Fruit fly (Drosophila melanogaster) whole organism, embryonic: ENCODE data around the gene CG7943.

Source experiments
- BtbVII ChIP-seq: fragments of 200-800 bp; sonication (Bioruptor generic); optimal IDR thresholded peaks from 3 replicates; lab custom pipeline; 2017; ENCODE audit warnings: missing biosample characterization, mild to moderate bottlenecking, missing genetic modification characterization
- CG10462 ChIP-seq: fragments of 200-800 bp; sonication (Bioruptor generic); optimal IDR thresholded peaks from 2 replicates; lab custom pipeline; 2016; ENCODE audit warnings: missing biosample characterization, missing genetic modification characterization
- CG10959 ChIP-seq: fragments of 200-800 bp; sonication (Bioruptor generic); IDR thresholded peaks from 2 replicates; pipeline ENCODE4 v1.3.6; 2022; ENCODE audit warnings: missing biosample characterization, missing genetic modification characterization
- CG11456 ChIP-seq: fragments of 200-800 bp; sonication (Bioruptor generic); IDR thresholded peaks from 3 replicates; pipeline ENCODE4 v1.3.6; 2022; ENCODE audit warnings: missing biosample characterization, missing genetic modification characterization
- CG11504 ChIP-seq: fragments of 200-800 bp; sonication (Bioruptor generic); optimal IDR thresholded peaks from 3 replicates; lab custom pipeline; 2019; ENCODE audit warnings: missing biosample characterization, mild to moderate bottlenecking, missing genetic modification characterization, moderate library complexity
- CG13424 ChIP-seq: fragments of 200-800 bp; sonication (Bioruptor generic); optimal IDR thresholded peaks from 2 replicates; lab custom pipeline; 2019; ENCODE audit warnings: missing biosample characterization, mild to moderate bottlenecking, missing genetic modification characterization, moderate library complexity
- CG13624 ChIP-seq: fragments of 200-800 bp; sonication (Bioruptor generic); optimal IDR thresholded peaks from 2 replicates; lab custom pipeline; 2016; ENCODE audit warnings: missing biosample characterization, missing genetic modification characterization
- CG2678 ChIP-seq: fragments of 200-800 bp; sonication (Bioruptor generic); optimal IDR thresholded peaks from 3 replicates; lab custom pipeline; 2019; ENCODE audit warnings: missing biosample characterization, mild to moderate bottlenecking, missing genetic modification characterization, moderate library complexity
- CG31224 ChIP-seq: fragments of 200-800 bp; sonication (Bioruptor generic); IDR thresholded peaks from 2 replicates; pipeline ENCODE4 v1.3.6; 2022; ENCODE audit warnings: missing biosample characterization, missing genetic modification characterization
- CG31441 ChIP-seq: fragments of 200-800 bp; sonication (Bioruptor generic); IDR thresholded peaks from 2 replicates; pipeline ENCODE4 v1.3.6; 2022; ENCODE audit warnings: missing biosample characterization, missing genetic modification characterization
- CG7963 ChIP-seq: fragments of 200-800 bp; sonication (Bioruptor generic); IDR thresholded peaks from 3 replicates; pipeline ENCODE4 v1.3.6; 2022; ENCODE audit warnings: missing biosample characterization, missing genetic modification characterization; ENCODE audit not compliant: partially characterized antibody
- CG9215 ChIP-seq: fragments of 200-800 bp; sonication (Bioruptor generic); IDR thresholded peaks from 2 replicates; pipeline ENCODE4 v1.3.6; 2022; ENCODE audit warnings: missing biosample characterization, missing genetic modification characterization
- CG9727 ChIP-seq: fragments of 200-800 bp; sonication (Bioruptor generic); optimal IDR thresholded peaks from 3 replicates; lab custom pipeline; 2017; ENCODE audit warnings: missing biosample characterization, mild to moderate bottlenecking, missing genetic modification characterization
- Dad ChIP-seq: fragments of 200-800 bp; sonication (Bioruptor generic); optimal IDR thresholded peaks from 3 replicates; lab custom pipeline; 2016; ENCODE audit warnings: missing biosample characterization, missing genetic modification characterization
- Dek ChIP-seq: fragments of 200-800 bp; sonication (Bioruptor generic); optimal IDR thresholded peaks from 3 replicates; lab custom pipeline; 2019; ENCODE audit warnings: missing biosample characterization, mild to moderate bottlenecking, missing genetic modification characterization, moderate library complexity
- Dip2 ChIP-seq: fragments of 200-800 bp; sonication (Bioruptor generic); IDR thresholded peaks from 2 replicates; pipeline ENCODE4 v1.3.6; 2022; ENCODE audit warnings: missing biosample characterization, missing genetic modification characterization
- Ets65A ChIP-seq: fragments of 200-800 bp; sonication (Bioruptor generic); peaks from one replicate; lab custom pipeline; 2016; ENCODE audit warnings: missing biosample characterization, missing genetic modification characterization
- GATAe ChIP-seq: fragments of 200-800 bp; sonication (Bioruptor generic); conservative IDR thresholded peaks from 2 replicates; pipeline ENCODE4 v1.3.6; 2022; ENCODE audit warnings: missing biosample characterization, missing genetic modification characterization
- HLH3B ChIP-seq: fragments of 200-800 bp; sonication (Bioruptor generic); IDR thresholded peaks from 2 replicates; pipeline ENCODE4 v1.3.6; 2022; ENCODE audit warnings: missing biosample characterization, missing genetic modification characterization
- Meics ChIP-seq: fragments of 200-800 bp; sonication (Bioruptor generic); optimal IDR thresholded peaks from 2 replicates; lab custom pipeline; 2017; ENCODE audit warnings: missing biosample characterization, mild to moderate bottlenecking, missing genetic modification characterization
- NC2β ChIP-seq: fragments of 200-800 bp; sonication (Bioruptor generic); optimal IDR thresholded peaks from 2 replicates; lab custom pipeline; 2016; ENCODE audit warnings: missing biosample characterization, missing genetic modification characterization
- Pdp1 ChIP-seq, 2 experiments: fragments of 200-800 bp; sonication (Bioruptor generic); optimal IDR thresholded peaks; 3 replicates each; lab custom pipeline; 2016; ENCODE audit warnings: missing biosample characterization in 2 of 2, missing genetic modification characterization in 2 of 2, mild to moderate bottlenecking in 1 of 2, moderate library complexity in 1 of 2
- Ptx1 ChIP-seq: fragments of 200-800 bp; sonication (Bioruptor generic); IDR thresholded peaks from 2 replicates; pipeline ENCODE4 v1.3.6; 2022; ENCODE audit warnings: missing biosample characterization, missing genetic modification characterization
- Sin3A ChIP-seq: fragments of >200 bp; optimal IDR thresholded peaks from 2 replicates; lab custom pipeline; 2018
- Ssrp ChIP-seq: fragments of 200-800 bp; sonication (Bioruptor generic); optimal IDR thresholded peaks from 2 replicates; lab custom pipeline; 2018; ENCODE audit warnings: missing biosample characterization, mild to moderate bottlenecking, missing genetic modification characterization, moderate library complexity
- Xrp1 ChIP-seq: fragments of 200-800 bp; sonication (Bioruptor generic); IDR thresholded peaks from 2 replicates; pipeline ENCODE4 v1.3.6; 2022; ENCODE audit warnings: missing biosample characterization, missing genetic modification characterization
- ac ChIP-seq: fragments of 200-800 bp; sonication (Bioruptor generic); optimal IDR thresholded peaks from 3 replicates; lab custom pipeline; 2017; ENCODE audit warnings: missing biosample characterization, mild to moderate bottlenecking, missing genetic modification characterization
- dmrt11E ChIP-seq: fragments of 200-800 bp; sonication (Bioruptor generic); optimal IDR thresholded peaks from 3 replicates; lab custom pipeline; 2018; ENCODE audit warnings: missing biosample characterization, mild to moderate bottlenecking, missing genetic modification characterization, moderate library complexity
- dysf ChIP-seq: fragments of 200-800 bp; sonication (Bioruptor generic); IDR thresholded peaks from 3 replicates; pipeline ENCODE4 v1.3.6; 2022; ENCODE audit warnings: missing biosample characterization, missing genetic modification characterization
- ewg ChIP-seq: fragments of 200-800 bp; sonication (Bioruptor generic); optimal IDR thresholded peaks from 3 replicates; lab custom pipeline; 2017; ENCODE audit warnings: mild to moderate bottlenecking, missing biosample characterization, missing genetic modification reagents, missing genetic modification characterization
- gem ChIP-seq: fragments of 200-800 bp; sonication (Bioruptor generic); optimal IDR thresholded peaks from 2 replicates; lab custom pipeline; 2019; ENCODE audit warnings: missing biosample characterization, mild to moderate bottlenecking, missing genetic modification characterization, moderate library complexity
- grau ChIP-seq: fragments of 200-800 bp; optimal IDR thresholded peaks from 3 replicates; lab custom pipeline; 2019; ENCODE audit warnings: missing biosample characterization, mild to moderate bottlenecking, missing genetic modification characterization, moderate library complexity
- kah ChIP-seq: fragments of 200-800 bp; sonication (Bioruptor generic); optimal IDR thresholded peaks from 2 replicates; lab custom pipeline; 2018; ENCODE audit warnings: missing biosample characterization, mild to moderate bottlenecking, missing genetic modification characterization
- lab ChIP-seq: fragments of 200-800 bp; sonication (Bioruptor generic); optimal IDR thresholded peaks from 3 replicates; lab custom pipeline; 2017; ENCODE audit warnings: missing biosample characterization, missing genetic modification characterization, mild to moderate bottlenecking, moderate library complexity, missing genetic modification reagents
- phol ChIP-seq: fragments of 200-800 bp; sonication (Bioruptor generic); optimal IDR thresholded peaks from 3 replicates; lab custom pipeline; 2018; ENCODE audit warnings: missing biosample characterization, mild to moderate bottlenecking, missing genetic modification characterization, moderate library complexity
- pzg ChIP-seq: fragments of 200-800 bp; sonication (Bioruptor generic); optimal IDR thresholded peaks from 3 replicates; lab custom pipeline; 2018; ENCODE audit warnings: missing biosample characterization, mild to moderate bottlenecking, missing genetic modification characterization, moderate library complexity
- row ChIP-seq: fragments of 200-800 bp; sonication (Bioruptor generic); IDR thresholded peaks from 3 replicates; pipeline ENCODE4 v1.3.6; 2022; ENCODE audit warnings: missing biosample characterization, missing genetic modification characterization
- salm ChIP-seq: fragments of 200-800 bp; sonication (Bioruptor generic); optimal IDR thresholded peaks from 2 replicates; lab custom pipeline; 2018; ENCODE audit warnings: missing biosample characterization, mild to moderate bottlenecking, missing genetic modification characterization
- sens ChIP-seq: fragments of 200-800 bp; sonication (Bioruptor generic); peaks from one replicate; lab custom pipeline; 2016; ENCODE audit warnings: missing biosample characterization, missing genetic modification characterization
- slou ChIP-seq: fragments of 200-800 bp; sonication (Bioruptor generic); optimal IDR thresholded peaks from 3 replicates; lab custom pipeline; 2016; ENCODE audit warnings: missing biosample characterization, missing genetic modification characterization
- ssp ChIP-seq: fragments of 200-800 bp; sonication (Bioruptor generic); IDR thresholded peaks from 2 replicates; pipeline ENCODE4 v1.3.6; 2022; ENCODE audit warnings: missing biosample characterization, missing genetic modification characterization
- tgo ChIP-seq: fragments of 200-800 bp; sonication (Bioruptor generic); IDR thresholded peaks from 3 replicates; pipeline ENCODE4 v1.3.6; 2022; ENCODE audit warnings: missing biosample characterization, missing genetic modification characterization
- tin ChIP-seq: fragments of 200-800 bp; sonication (Bioruptor generic); optimal IDR thresholded peaks from 3 replicates; lab custom pipeline; 2016; ENCODE audit warnings: missing biosample characterization, missing genetic modification characterization
- tll ChIP-seq, 2 experiments: fragments of 200-800 bp in 1 of 2; fragments of >200 bp in 1 of 2; sonication (Bioruptor generic) in 1 of 2; optimal IDR thresholded peaks; 2 replicates each; lab custom pipeline; 2017 to 2019; ENCODE audit warnings: missing biosample characterization in 2 of 2, missing genetic modification characterization in 2 of 2, mild to moderate bottlenecking in 1 of 2, moderate library complexity in 1 of 2
- tx ChIP-seq: fragments of 200-800 bp; sonication (Bioruptor generic); optimal IDR thresholded peaks from 2 replicates; lab custom pipeline; 2016; ENCODE audit warnings: missing biosample characterization, missing genetic modification characterization
- unpg ChIP-seq: fragments of 200-800 bp; sonication (Bioruptor generic); optimal IDR thresholded peaks from 3 replicates; lab custom pipeline; 2018; ENCODE audit warnings: missing biosample characterization, mild to moderate bottlenecking, missing genetic modification characterization, moderate library complexity
- zfh2 ChIP-seq: fragments of 200-800 bp; sonication (Bioruptor generic); optimal IDR thresholded peaks from 2 replicates; lab custom pipeline; 2016; ENCODE audit warnings: missing biosample characterization, missing genetic modification characterization

The CG7943 gene

dm6 chr3R:30083215-30083614, 36.9 kb downstream of the CG7943 start (continued):
- TF ChIP-seq sens (peak; percentile 83), tll (GFP tag; optimal IDR thresholded peaks at IDR 0.05; lab: Kevin White, UChicago) (no peak), CG11456 (GFP tag; lab: Robert Waterston, UW) (no peak), Ssrp (tag; lab: Kevin White, UChicago) (peak; percentile 20), CG9727 (GFP tag; lab: Kevin White, UChicago) (no peak), lab (GFP tag; lab: Kevin White, UChicago) (peak; percentile 20), gem (tag; lab: Kevin White, UChicago) (peak; percentile 47), Pdp1 (GFP tag; optimal IDR thresholded peaks at IDR 0.05; lab: Kevin White, UChicago) (peak in 1 of 2 experiments; percentile 11), tin (no peak), grau (tag; lab: Kevin White, UChicago) (peak; percentile 23), CG13624 (GFP tag; lab: Kevin White, UChicago) (no peak), tgo (GFP tag; lab: Robert Waterston, UW) (0 out of 3 replicates have a peak, but pooled peaks have one; percentile 16), HLH3B (GFP tag; lab: Robert Waterston, UW) (peak; percentile 25; the same call in 1 of the 2 replicates), Dek (tag; lab: Kevin White, UChicago) (no peak), CG9215 (GFP tag; lab: Robert Waterston, UW) (no peak), CG11504 (tag; lab: Kevin White, UChicago) (peak; percentile 46), Xrp1 (GFP tag; lab: Robert Waterston, UW) (peak; percentile 15; the same call in 1 of the 2 replicates), dysf (0 out of 3 replicates have a peak, but pooled peaks have one; percentile 28), CG7963 (GFP tag; lab: Robert Waterston, UW) (no peak), CG31441 (GFP tag; lab: Robert Waterston, UW) (0 out of 2 replicates have a peak, but pooled peaks have one; percentile 17), salm (tag; lab: Kevin White, UChicago) (no peak), ac (GFP tag; lab: Kevin White, UChicago) (no peak), CG10462 (GFP tag; lab: Kevin White, UChicago) (no peak), zfh2 (GFP tag; lab: Kevin White, UChicago) (no peak), NC2β (GFP tag; lab: Kevin White, UChicago) (no peak), CG31224 (GFP tag; lab: Robert Waterston, UW) (0 out of 2 replicates have a peak, but pooled peaks have one; percentile 18), row (GFP tag; lab: Robert Waterston, UW) (peak; percentile 27; the same call in 1 of the 3 replicates), dmrt11E (tag; lab: Kevin White, UChicago) (no peak), Dad (GFP tag; lab: Kevin White, UChicago) (no peak), unpg (GFP tag; lab: Kevin White, UChicago) (peak; percentile 14), ewg (no peak), Meics (GFP tag; lab: Kevin White, UChicago) (peak; percentile 24), Sin3A (lab: Kevin White, UChicago) (no peak), Ptx1 (peak; percentile 37; the same call in 1 of the 2 replicates), phol (tag; lab: Kevin White, UChicago) (peak; percentile 24), slou (no peak), CG2678 (tag; lab: Kevin White, UChicago) (peak; percentile 35), Dip2 (GFP tag; lab: Robert Waterston, UW) (no peak), Ets65A (peak; percentile 81), CG13424 (peak; percentile 12), BtbVII (GFP tag; lab: Kevin White, UChicago) (no peak), CG10959 (GFP tag; lab: Robert Waterston, UW) (no peak), GATAe (GFP tag; lab: Robert Waterston, UW) (no peak), tx (no peak), ssp (GFP tag; lab: Robert Waterston, UW) (no peak), kah (no peak), pzg (no peak)
